Fruit fly (Drosophila melanogaster) S2 (cell line): Measurements from ENCODE around the gene tal-3A.

Experiments used
- CG8478 ChIP-seq: fragments of >200 bp; optimal IDR thresholded peaks from 2 replicates; lab custom pipeline; 2018
- CTCF ChIP-seq, 2 experiments: fragments of >200 bp; optimal IDR thresholded peaks; 2 replicates each; lab custom pipeline; 2018

DNA sequence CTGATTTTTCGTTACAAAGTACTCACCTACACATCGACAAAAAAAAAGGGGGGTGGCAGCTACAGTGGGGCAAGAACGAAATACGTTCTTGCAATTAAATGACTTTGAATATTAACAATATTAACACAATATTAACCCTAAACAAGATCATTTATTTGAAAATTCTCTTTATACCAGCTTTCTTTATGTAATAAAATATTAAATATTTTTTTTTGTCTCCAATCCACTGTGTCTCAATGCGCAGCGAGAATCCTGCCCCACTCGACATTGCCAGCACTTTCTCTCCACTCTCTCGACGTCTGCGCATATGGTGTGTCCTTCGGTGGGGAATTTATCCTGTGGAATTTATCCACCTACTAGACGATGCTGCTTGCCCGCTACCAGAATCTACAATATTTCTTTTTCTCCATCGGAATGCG lies 12.5 kb upstream of the tal-3A start:
- TF ChIP-seq CG8478 (lab: Kevin White, UChicago), result no peak
- no peak for TF ChIP-seq CTCF (optimal IDR thresholded peaks at IDR 0.05; lab: Kevin White, UChicago)
